Fruit fly (Drosophila melanogaster): Measurements from ENCODE around the gene Sf3a1.

The Sf3a1 gene

dm6 chr3R:16991781-16992180 is 10.4 kb downstream of the Sf3a1 start, which contains the start of gene EMC2B (continued):
- peak; percentile 49 to 61 for TF ChIP-seq Pdp1 (GFP tag; optimal IDR thresholded peaks at IDR 0.05)
- TF ChIP-seq odd (GFP tag; optimal IDR thresholded peaks at IDR 0.05) = no peak
- peak; percentile 63 for TF ChIP-seq gem (tag; optimal IDR thresholded peaks at IDR 0.05)
- TF ChIP-seq Gug (GFP tag; IDR thresholded peaks at IDR 0.05) = peak; percentile 43; the same call in 2 of the 4 replicates
- TF ChIP-seq slp2 (GFP tag; optimal IDR thresholded peaks at IDR 0.05) = no peak
- TF ChIP-seq Adf1 (GFP tag; IDR thresholded peaks at IDR 0.05) = no peak
- TF ChIP-seq Med (GFP tag) = peak; percentile 83
- TF ChIP-seq CG3995 (GFP tag; optimal IDR thresholded peaks at IDR 0.05) = peak; percentile 2
- no peak for TF ChIP-seq dysf (GFP tag; IDR thresholded peaks at IDR 0.05)
- no peak for TF ChIP-seq Max (GFP tag; optimal IDR thresholded peaks at IDR 0.05)
- no peak for TF ChIP-seq grn (GFP tag; optimal IDR thresholded peaks at IDR 0.05)
- peak; percentile 10 for TF ChIP-seq CG1792 (GFP tag; optimal IDR thresholded peaks at IDR 0.05)
- no peak for TF ChIP-seq run (tag; optimal IDR thresholded peaks at IDR 0.05)
- TF ChIP-seq CG10543 (GFP tag; optimal IDR thresholded peaks at IDR 0.05) = no peak
- TF ChIP-seq CG18764 (GFP tag; optimal IDR thresholded peaks at IDR 0.05) = peak; percentile 39
- peak; percentile 38 for TF ChIP-seq Xbp1 (GFP tag; optimal IDR thresholded peaks at IDR 0.05)
- TF ChIP-seq bcd (GFP tag; optimal IDR thresholded peaks at IDR 0.05) = peak; percentile 34
- peak; percentile 45 for TF ChIP-seq CG3281 (GFP tag; optimal IDR thresholded peaks at IDR 0.05)
- TF ChIP-seq dimm (GFP tag; IDR thresholded peaks at IDR 0.05) = no peak
- TF ChIP-seq gsb-n (tag; optimal IDR thresholded peaks at IDR 0.05) = peak; percentile 5
- TF ChIP-seq MBD-R2 (GFP tag; IDR thresholded peaks at IDR 0.05) = no peak
- TF ChIP-seq CG17359 (tag; optimal IDR thresholded peaks at IDR 0.05) = peak; percentile 12
- peak; percentile 69 for TF ChIP-seq CG2120 (GFP tag; optimal IDR thresholded peaks at IDR 0.05)
- TF ChIP-seq nmo (GFP tag; optimal IDR thresholded peaks at IDR 0.05) = peak; percentile 41
- peak; percentile 77 for TF ChIP-seq Ets97D (GFP tag; optimal IDR thresholded peaks at IDR 0.05)
- no peak for TF ChIP-seq CG1647 (GFP tag; optimal IDR thresholded peaks at IDR 0.05)
- no peak for TF ChIP-seq Tbp (GFP tag; optimal IDR thresholded peaks at IDR 0.05)
- peak; percentile 35 for TF ChIP-seq CG15269 (tag; optimal IDR thresholded peaks at IDR 0.05)
- TF ChIP-seq maf-S (GFP tag; optimal IDR thresholded peaks at IDR 0.05) = peak; percentile 33
- peak; percentile 17 for TF ChIP-seq jumu (GFP tag; optimal IDR thresholded peaks at IDR 0.05)
- TF ChIP-seq Hr51 (GFP tag; optimal IDR thresholded peaks at IDR 0.05) = peak in 1 of 2 experiments; percentile 16
- no peak for TF ChIP-seq fd102C (GFP tag; optimal IDR thresholded peaks at IDR 0.05)
- TF ChIP-seq usp (GFP tag; optimal IDR thresholded peaks at IDR 0.05) = no peak
- TF ChIP-seq CG4707 (GFP tag; optimal IDR thresholded peaks at IDR 0.05) = no peak
- peak; percentile 20 for TF ChIP-seq Dp (GFP tag; optimal IDR thresholded peaks at IDR 0.05)
- TF ChIP-seq disco-r (GFP tag; optimal IDR thresholded peaks at IDR 0.05) = peak; percentile 22
- TF ChIP-seq Jarid2 (GFP tag; optimal IDR thresholded peaks at IDR 0.05) = no peak
- peak; percentile 40 for TF ChIP-seq CG14710 (tag; optimal IDR thresholded peaks at IDR 0.05)
- no peak for TF ChIP-seq CG31224 (GFP tag; IDR thresholded peaks at IDR 0.05)
- TF ChIP-seq tgo (GFP tag; IDR thresholded peaks at IDR 0.05) = no peak
- TF ChIP-seq tio (GFP tag; optimal IDR thresholded peaks at IDR 0.05) = no peak
- peak; percentile 16 for TF ChIP-seq CG9727 (GFP tag; optimal IDR thresholded peaks at IDR 0.05)
- peak; percentile 87 for TF ChIP-seq gfzf (GFP tag; optimal IDR thresholded peaks at IDR 0.05)
- TF ChIP-seq Myb (GFP tag; optimal IDR thresholded peaks at IDR 0.05) = peak; percentile 77
- peak; percentile 75 for TF ChIP-seq eyg (GFP tag; optimal IDR thresholded peaks at IDR 0.05)
- TF ChIP-seq CG8944 (GFP tag; optimal IDR thresholded peaks at IDR 0.05) = peak; percentile 1
- no peak for TF ChIP-seq nerfin-2 (GFP tag; IDR thresholded peaks at IDR 0.05; ENCODE audit: partially characterized antibody)
- peak; percentile 64 for TF ChIP-seq pnt (GFP tag; optimal IDR thresholded peaks at IDR 0.05)
- TF ChIP-seq Awh (GFP tag; IDR thresholded peaks at IDR 0.05) = no peak
- TF ChIP-seq Ssrp (tag; optimal IDR thresholded peaks at IDR 0.05) = no peak
- no peak for TF ChIP-seq CG14441 (GFP tag; IDR thresholded peaks at IDR 0.05)
- TF ChIP-seq Atf3 (GFP tag; optimal IDR thresholded peaks at IDR 0.05) = no peak
